Fruit fly (Drosophila melanogaster) Kc167 (cell line): ENCODE data around the gene Acbp3.

Experiments used
- Myc ChIP-seq: fragments of >200 bp; optimal IDR thresholded peaks from 2 replicates; lab custom pipeline; 2017; ENCODE audit warnings: missing external identifiers
- Sin3A ChIP-seq: fragments of >200 bp; optimal IDR thresholded peaks from 2 replicates; lab custom pipeline; 2018; ENCODE audit warnings: missing external identifiers
- h ChIP-seq: fragments of >200 bp; optimal IDR thresholded peaks from 3 replicates; lab custom pipeline; 2018; ENCODE audit warnings: missing external identifiers
- insv ChIP-seq: fragments of >200 bp; optimal IDR thresholded peaks from 3 replicates; lab custom pipeline; 2018; ENCODE audit warnings: missing external identifiers
- psq ChIP-seq: fragments of >200 bp; optimal IDR thresholded peaks from 2 replicates; lab custom pipeline; 2017; ENCODE audit warnings: missing external identifiers
- ttk ChIP-seq: sonication (Bioruptor generic); optimal IDR thresholded peaks from 2 replicates; lab custom pipeline; 2017; ENCODE audit warnings: missing external identifiers

Acbp3 gene

DNA sequence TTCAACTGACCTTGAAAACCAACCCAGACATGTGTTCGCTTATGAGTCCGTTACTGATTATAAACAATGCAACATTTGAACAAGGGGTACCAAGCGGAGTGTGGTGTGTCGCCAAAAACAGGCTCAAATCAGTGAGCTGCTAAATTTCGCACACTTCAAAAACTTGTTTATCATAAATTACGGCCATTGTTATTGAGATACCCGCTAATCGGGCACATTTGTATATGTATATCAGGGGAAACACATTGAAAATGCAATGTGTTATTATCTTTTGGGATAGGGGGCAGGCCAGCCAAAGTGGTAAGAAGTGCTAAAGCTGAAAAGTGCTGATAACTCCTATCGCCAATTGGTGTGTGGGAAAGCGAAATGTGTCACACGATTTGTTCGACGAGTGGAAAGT, 23.6 kb downstream of the Acbp3 start:
- TF ChIP-seq insv: no peak
- TF ChIP-seq Myc (lab: Kevin White, UChicago): no peak
- no peak for TF ChIP-seq ttk (lab: Kevin White, UChicago)
- no peak for TF ChIP-seq h (lab: Kevin White, UChicago)
- no peak for TF ChIP-seq psq (lab: Kevin White, UChicago)
- TF ChIP-seq Sin3A (lab: Kevin White, UChicago): no peak

DNA sequence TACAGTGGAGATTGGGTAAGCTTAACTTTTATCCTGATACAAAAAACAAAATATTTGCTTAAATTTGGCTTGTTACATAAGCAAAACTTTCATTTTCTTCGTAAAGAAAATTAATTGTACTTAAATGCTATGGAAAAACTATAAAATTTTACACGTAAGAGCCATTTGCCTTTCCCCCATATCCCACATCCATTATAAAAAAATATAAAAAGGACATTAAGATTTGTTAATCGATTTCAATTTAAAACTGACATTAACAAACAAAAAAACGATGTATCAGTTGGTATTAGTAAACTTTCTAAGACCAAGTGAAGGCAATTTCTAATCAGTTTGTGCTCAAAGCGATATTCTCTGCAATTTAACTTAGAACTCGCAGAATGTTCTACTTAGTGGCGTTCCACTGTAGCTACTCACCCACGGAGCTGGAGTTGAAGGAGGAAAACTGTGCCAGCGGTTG, 24.9 kb downstream of the Acbp3 start:
- no peak for TF ChIP-seq Sin3A (lab: Kevin White, UChicago)
- no peak for TF ChIP-seq ttk (lab: Kevin White, UChicago)
- TF ChIP-seq psq (lab: Kevin White, UChicago): no peak
- no peak for TF ChIP-seq insv
- no peak for TF ChIP-seq Myc (lab: Kevin White, UChicago)
- TF ChIP-seq h (lab: Kevin White, UChicago): no peak

DNA sequence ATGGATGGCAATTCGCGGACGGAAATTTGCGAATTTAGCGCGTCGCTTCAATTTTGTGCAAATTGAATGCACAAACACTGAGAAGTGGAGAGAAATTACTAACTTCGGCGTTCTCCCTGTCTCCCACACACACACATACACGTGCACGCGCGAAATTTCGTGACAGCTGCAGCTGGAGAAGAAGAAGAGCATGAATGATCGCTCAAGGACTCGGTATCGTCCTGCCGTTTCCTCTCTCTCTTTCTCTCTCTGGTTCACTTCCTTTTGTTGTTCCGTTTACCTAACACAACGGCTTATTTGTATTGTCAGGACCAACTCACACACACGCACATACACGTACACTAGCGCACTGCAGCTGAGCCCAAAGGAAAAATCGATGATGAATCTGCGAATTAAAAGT, 25.6 kb downstream of the Acbp3 start:
- no peak for TF ChIP-seq ttk (lab: Kevin White, UChicago)
- no peak for TF ChIP-seq insv
- no peak for TF ChIP-seq Sin3A (lab: Kevin White, UChicago)
- TF ChIP-seq psq (lab: Kevin White, UChicago): no peak
- no peak for TF ChIP-seq h (lab: Kevin White, UChicago)
- TF ChIP-seq Myc (lab: Kevin White, UChicago): no peak

DNA sequence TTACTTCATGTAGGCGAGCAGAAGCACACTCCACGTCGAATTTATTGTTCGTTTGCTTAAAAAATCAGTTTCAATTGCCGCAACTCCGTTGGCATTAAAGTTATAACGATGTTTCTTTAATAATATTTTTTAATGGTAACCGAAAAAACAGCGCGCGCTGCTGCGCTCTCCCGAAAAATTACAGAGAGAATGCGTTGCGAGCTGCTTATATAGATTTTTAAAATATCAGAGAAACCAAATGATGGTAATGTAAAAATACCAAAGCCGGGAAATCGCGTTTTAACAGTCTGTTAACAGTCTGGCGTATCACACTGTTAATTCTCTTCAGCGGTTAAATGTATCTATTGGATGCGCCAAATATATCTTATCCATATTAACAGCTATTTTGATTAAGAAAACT, 26.2 kb downstream of the Acbp3 start, which contains the start of gene corn:
Gene corn, minus strand, starts transcription at position 184 of the 400 bp plus-strand sequence.
- TF ChIP-seq h (lab: Kevin White, UChicago) (no peak), psq (lab: Kevin White, UChicago) (no peak), ttk (lab: Kevin White, UChicago) (no peak), Sin3A (lab: Kevin White, UChicago) (no peak), Myc (lab: Kevin White, UChicago) (no peak), insv (no peak)

DNA sequence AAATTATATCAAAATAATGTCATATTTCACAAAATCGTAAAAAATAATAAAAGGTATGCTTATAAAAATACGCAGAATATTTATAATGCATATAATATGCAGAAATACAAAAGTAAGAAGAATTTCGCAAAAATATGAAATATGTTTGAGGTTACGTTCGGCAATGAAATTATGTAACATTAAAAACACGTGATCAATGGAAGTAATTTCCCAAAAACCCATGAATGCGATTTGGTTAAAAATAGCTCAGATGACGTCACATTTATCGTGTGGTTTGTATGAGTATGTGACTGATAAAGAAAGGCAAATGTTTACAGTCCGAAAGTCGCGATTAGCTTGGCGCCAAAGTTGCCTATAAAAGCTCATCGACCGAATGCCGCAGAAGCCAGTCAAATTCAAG, 27.0 kb downstream of the Acbp3 start, which contains the start of gene CG8620:
Gene CG8620, plus strand, starts transcription at position 387 of the 400 bp plus-strand sequence.
- no peak for TF ChIP-seq Myc (lab: Kevin White, UChicago)

DNA sequence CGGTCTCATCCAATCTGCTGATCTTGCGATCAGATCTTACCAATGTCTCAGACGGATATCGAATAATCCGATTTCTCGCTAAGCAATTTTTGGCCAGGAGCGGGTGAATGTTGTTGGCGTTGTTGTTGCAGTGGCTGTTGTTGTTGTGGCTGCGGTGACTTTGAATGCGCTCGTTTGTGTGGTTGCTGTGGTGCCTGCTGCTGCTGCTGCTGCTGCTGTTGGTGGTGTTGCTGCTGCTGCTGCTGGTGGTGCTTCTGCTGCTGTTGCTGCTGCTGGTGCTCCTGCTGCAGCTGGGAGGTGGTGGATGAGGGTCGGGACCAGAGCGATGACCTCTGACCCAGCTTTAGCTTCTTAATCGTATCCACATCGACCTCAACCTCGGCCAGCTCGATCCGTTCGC, 30.6 kb downstream of the Acbp3 start:
- TF ChIP-seq insv (no peak), h (lab: Kevin White, UChicago) (no peak), psq (lab: Kevin White, UChicago) (no peak)

DNA sequence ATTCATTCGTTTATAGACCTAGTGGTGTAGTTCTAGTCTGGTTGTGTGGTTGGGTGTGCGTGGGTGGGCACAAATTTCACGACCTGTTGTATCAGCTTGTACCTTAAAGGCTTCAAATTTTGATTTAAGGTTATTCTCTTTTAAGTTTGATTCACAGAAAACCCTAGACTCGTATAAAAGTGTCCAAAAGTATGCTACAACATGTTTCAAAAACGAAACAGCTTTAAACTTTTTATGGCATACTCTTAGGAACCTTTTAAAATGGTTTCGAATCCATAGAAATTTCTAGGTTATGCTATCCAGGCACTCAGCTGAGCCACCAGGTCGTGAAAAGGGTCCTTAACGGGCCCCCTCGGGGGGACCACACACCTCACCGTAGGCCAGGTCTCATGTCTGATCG, 31.2 kb downstream of the Acbp3 start:
- no peak for TF ChIP-seq psq (lab: Kevin White, UChicago)
- no peak for TF ChIP-seq Myc (lab: Kevin White, UChicago)
- TF ChIP-seq Sin3A (lab: Kevin White, UChicago): no peak
- no peak for TF ChIP-seq insv
